Worm (Caenorhabditis elegans): Measurements from ENCODE around the gene cest-16.

DNA sequence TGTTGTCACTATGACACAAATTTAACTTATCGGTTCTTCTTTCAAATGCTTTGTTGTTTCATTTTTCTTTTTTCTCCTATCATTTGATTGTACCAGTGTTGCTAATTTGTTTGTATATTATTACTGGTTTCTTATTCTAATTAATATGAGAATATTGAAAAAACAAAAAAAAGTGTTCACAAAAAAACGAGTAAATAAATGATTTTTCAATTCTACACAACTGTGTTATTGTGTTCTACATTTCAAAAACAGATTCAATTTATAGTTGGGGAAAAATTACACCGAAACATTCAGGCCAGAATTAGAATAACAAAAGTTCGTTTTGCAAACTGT lies 46.2 kb upstream of the cest-16 start:
- no peak for TF ChIP-seq mdl-1 (tag; optimal IDR thresholded peaks at IDR 0.05)
- no peak for TF ChIP-seq ama-1 (optimal IDR thresholded peaks at IDR 0.05)
- TF ChIP-seq ctbp-1 (GFP tag; IDR thresholded peaks at IDR 0.05): no peak
- no peak for TF ChIP-seq fkh-10 (GFP tag; optimal IDR thresholded peaks at IDR 0.05)
- TF ChIP-seq pqm-1 (tag; optimal IDR thresholded peaks at IDR 0.05): no peak
- TF ChIP-seq nhr-10 (tag; optimal IDR thresholded peaks at IDR 0.05): no peak
